Fruit fly (Drosophila melanogaster) whole organism, embryonic: ENCODE measurements around the gene tst.
A peak's percentile ranks its signal among the peaks of the same experiment; 100 is the strongest.

Experiments
- Abd-B ChIP-seq: fragments of 200-800 bp; sonication (Bioruptor generic); optimal IDR thresholded peaks from 2 replicates; lab custom pipeline; 2018; ENCODE audit warnings: missing biosample characterization, mild to moderate bottlenecking, missing genetic modification characterization, moderate library complexity
- Atf6 ChIP-seq: fragments of 200-800 bp; sonication (Bioruptor generic); IDR thresholded peaks from 2 replicates; pipeline ENCODE4 v1.3.6; 2022; ENCODE audit warnings: missing biosample characterization, missing genetic modification characterization
- Bgb ChIP-seq: fragments of 200-800 bp; sonication (Bioruptor generic); IDR thresholded peaks from 2 replicates; pipeline ENCODE4 v1.3.6; 2022; ENCODE audit warnings: missing biosample characterization, missing genetic modification characterization; ENCODE audit not compliant: partially characterized antibody
- CG11695 ChIP-seq: fragments of 200-800 bp; sonication (Bioruptor generic); IDR thresholded peaks from 3 replicates; pipeline ENCODE4 v1.3.6; 2022; ENCODE audit warnings: missing biosample characterization, missing genetic modification characterization
- CG12219 ChIP-seq: fragments of 200-800 bp; sonication (Bioruptor generic); optimal IDR thresholded peaks from 3 replicates; lab custom pipeline; 2018; ENCODE audit warnings: missing biosample characterization, mild to moderate bottlenecking, missing genetic modification characterization
- CG12236 ChIP-seq: fragments of 200-800 bp; sonication (Bioruptor generic); optimal IDR thresholded peaks from 2 replicates; lab custom pipeline; 2016; ENCODE audit warnings: missing biosample characterization, missing genetic modification characterization
- CG13287 ChIP-seq: fragments of 200-800 bp; sonication (Bioruptor generic); IDR thresholded peaks from 2 replicates; pipeline ENCODE4 v1.3.6; 2022; ENCODE audit warnings: missing biosample characterization, missing genetic modification characterization; ENCODE audit not compliant: partially characterized antibody
- CG16863 ChIP-seq: fragments of 200-800 bp; sonication (Bioruptor generic); optimal IDR thresholded peaks from 3 replicates; lab custom pipeline; 2016; ENCODE audit warnings: missing biosample characterization, missing genetic modification characterization
- CG17361 ChIP-seq: fragments of 200-800 bp; sonication (Bioruptor generic); IDR thresholded peaks from 3 replicates; pipeline ENCODE4 v1.3.6; 2022; ENCODE audit warnings: missing biosample characterization, missing genetic modification characterization
- CG18476 ChIP-seq: fragments of 200-800 bp; sonication (Bioruptor generic); optimal IDR thresholded peaks from 2 replicates; lab custom pipeline; 2016; ENCODE audit warnings: missing biosample characterization, mild to moderate bottlenecking, missing genetic modification characterization
- CG2202 ChIP-seq: fragments of 200-800 bp; sonication (Bioruptor generic); optimal IDR thresholded peaks from 2 replicates; lab custom pipeline; 2018; ENCODE audit warnings: missing biosample characterization, mild to moderate bottlenecking, missing genetic modification characterization
- CG2889 ChIP-seq: fragments of 200-800 bp; sonication (Bioruptor generic); IDR thresholded peaks from 3 replicates; pipeline ENCODE4 v1.3.6; 2022; ENCODE audit warnings: missing biosample characterization, missing genetic modification characterization
- CG31224 ChIP-seq: fragments of 200-800 bp; sonication (Bioruptor generic); IDR thresholded peaks from 2 replicates; pipeline ENCODE4 v1.3.6; 2022; ENCODE audit warnings: missing biosample characterization, missing genetic modification characterization
- CG3281 ChIP-seq: fragments of 200-800 bp; sonication (Bioruptor generic); optimal IDR thresholded peaks from 3 replicates; lab custom pipeline; 2017; ENCODE audit warnings: missing biosample characterization, mild to moderate bottlenecking, missing genetic modification characterization
- CG42726 ChIP-seq: fragments of 200-800 bp; sonication (Bioruptor generic); IDR thresholded peaks from 2 replicates; pipeline ENCODE4 v1.3.6; 2022; ENCODE audit warnings: missing biosample characterization, missing genetic modification characterization; ENCODE audit not compliant: partially characterized antibody
- CG6175 ChIP-seq: fragments of 200-800 bp; sonication (Bioruptor generic); IDR thresholded peaks from 3 replicates; pipeline ENCODE4 v1.3.6; 2022; ENCODE audit warnings: missing biosample characterization, missing genetic modification characterization
- CG6813 ChIP-seq: fragments of 200-800 bp; sonication (Bioruptor generic); optimal IDR thresholded peaks from 2 replicates; lab custom pipeline; 2017; ENCODE audit warnings: missing biosample characterization, missing genetic modification characterization, mild to moderate bottlenecking, moderate library complexity, missing genetic modification reagents
- CG7987 ChIP-seq: fragments of 200-800 bp; sonication (Bioruptor generic); optimal IDR thresholded peaks from 2 replicates; lab custom pipeline; 2018; ENCODE audit warnings: missing biosample characterization, mild to moderate bottlenecking, missing genetic modification characterization, moderate library complexity
- Camta ChIP-seq: fragments of 200-800 bp; sonication (Bioruptor generic); optimal IDR thresholded peaks from 2 replicates; lab custom pipeline; 2016; ENCODE audit warnings: missing biosample characterization, missing genetic modification characterization
- CkIIα-i1 ChIP-seq: fragments of 200-800 bp; sonication (Bioruptor generic); IDR thresholded peaks from 2 replicates; pipeline ENCODE4 v1.3.6; 2022; ENCODE audit warnings: missing biosample characterization, missing genetic modification characterization
- D ChIP-seq, 2 experiments: fragments of 200-800 bp in 1 of 2; fragments of >200 bp in 1 of 2; sonication (Bioruptor generic) in 1 of 2; optimal IDR thresholded peaks; 2 replicates in 1 of 2; 3 replicates in 1 of 2; lab custom pipeline; 2017; ENCODE audit warnings: mild to moderate bottlenecking in 1 of 2, missing biosample characterization in 1 of 2, missing genetic modification characterization in 1 of 2, missing genetic modification reagents in 1 of 2
- Dad ChIP-seq: fragments of 200-800 bp; sonication (Bioruptor generic); optimal IDR thresholded peaks from 3 replicates; lab custom pipeline; 2016; ENCODE audit warnings: missing biosample characterization, missing genetic modification characterization
- Dp ChIP-seq: fragments of 200-800 bp; sonication (Bioruptor generic); optimal IDR thresholded peaks from 2 replicates; lab custom pipeline; 2018; ENCODE audit warnings: missing biosample characterization, mild to moderate bottlenecking, missing genetic modification characterization, moderate library complexity
- Fer1 ChIP-seq: fragments of 200-800 bp; sonication (Bioruptor generic); optimal IDR thresholded peaks from 2 replicates; lab custom pipeline; 2017; ENCODE audit warnings: missing biosample characterization, mild to moderate bottlenecking, missing genetic modification characterization
- Gsc ChIP-seq: fragments of 200-800 bp; sonication (Bioruptor generic); IDR thresholded peaks from 2 replicates; pipeline ENCODE4 v1.3.6; 2022; ENCODE audit warnings: missing biosample characterization, missing genetic modification characterization
- HHEX ChIP-seq: fragments of 200-800 bp; sonication (Bioruptor generic); optimal IDR thresholded peaks from 3 replicates; lab custom pipeline; 2017; ENCODE audit warnings: missing biosample characterization, mild to moderate bottlenecking, missing genetic modification characterization, missing genetic modification reagents
- MTF-1 ChIP-seq: fragments of 200-800 bp; sonication (Bioruptor generic); optimal IDR thresholded peaks from 2 replicates; lab custom pipeline; 2018; ENCODE audit warnings: missing biosample characterization, mild to moderate bottlenecking, missing genetic modification characterization, borderline replicate concordance
- Med ChIP-seq: fragments of 200-800 bp; sonication (Bioruptor generic); peaks from one replicate; lab custom pipeline; 2016; ENCODE audit warnings: missing biosample characterization, missing genetic modification characterization, mild to moderate bottlenecking, inconsistent platforms, moderate library complexity
- Sry-δ ChIP-seq: fragments of 200-800 bp; sonication (Bioruptor generic); optimal IDR thresholded peaks from 2 replicates; lab custom pipeline; 2016; ENCODE audit warnings: missing biosample characterization, missing genetic modification characterization
- danr ChIP-seq: fragments of 200-800 bp; sonication (Bioruptor generic); IDR thresholded peaks from 2 replicates; pipeline ENCODE4 v1.3.6; 2022; ENCODE audit warnings: missing biosample characterization, missing genetic modification characterization
- dmrt11E ChIP-seq: fragments of 200-800 bp; sonication (Bioruptor generic); optimal IDR thresholded peaks from 3 replicates; lab custom pipeline; 2018; ENCODE audit warnings: missing biosample characterization, mild to moderate bottlenecking, missing genetic modification characterization, moderate library complexity
- eve ChIP-seq, 2 experiments: fragments of >200 bp; optimal IDR thresholded peaks; 2 replicates each; lab custom pipeline; 2017; ENCODE audit warnings: missing biosample characterization in 2 of 2, missing genetic modification characterization in 2 of 2
- gce ChIP-seq: fragments of 200-800 bp; sonication (Bioruptor generic); IDR thresholded peaks from 3 replicates; pipeline ENCODE4 v1.3.6; 2022; ENCODE audit warnings: missing biosample characterization, missing genetic modification characterization
- hkb ChIP-seq, 2 experiments: fragments of 200-800 bp in 1 of 2; fragments of >200 bp in 1 of 2; sonication (Bioruptor generic) in 1 of 2; IDR thresholded peaks in 1 of 2; optimal IDR thresholded peaks in 1 of 2; 2 replicates each; pipeline versions ENCODE4 v1.3.6 to Lab custom; 2017 to 2022; ENCODE audit warnings: missing biosample characterization in 1 of 2, missing genetic modification characterization in 1 of 2
- klu ChIP-seq: fragments of 200-800 bp; sonication (Bioruptor generic); IDR thresholded peaks from 2 replicates; pipeline ENCODE4 v1.3.6; 2022; ENCODE audit warnings: missing biosample characterization, missing genetic modification characterization
- lilli ChIP-seq: fragments of 200-800 bp; sonication (Bioruptor generic); optimal IDR thresholded peaks from 3 replicates; lab custom pipeline; 2016; ENCODE audit warnings: missing biosample characterization, missing genetic modification characterization
- mld ChIP-seq: fragments of 200-800 bp; sonication (Bioruptor generic); IDR thresholded peaks from 3 replicates; pipeline ENCODE4 v1.3.6; 2022; ENCODE audit warnings: missing biosample characterization, missing genetic modification characterization; ENCODE audit not compliant: partially characterized antibody
- nau ChIP-seq: fragments of 200-800 bp; sonication (Bioruptor generic); optimal IDR thresholded peaks from 3 replicates; lab custom pipeline; 2017; ENCODE audit warnings: missing biosample characterization, mild to moderate bottlenecking, missing genetic modification characterization, missing genetic modification reagents
- nerfin-2 ChIP-seq: fragments of 200-800 bp; sonication (Bioruptor generic); IDR thresholded peaks from 2 replicates; pipeline ENCODE4 v1.3.6; 2022; ENCODE audit warnings: missing biosample characterization, missing genetic modification characterization; ENCODE audit not compliant: partially characterized antibody
- nom ChIP-seq: fragments of 200-800 bp; sonication (Bioruptor generic); optimal IDR thresholded peaks from 2 replicates; lab custom pipeline; 2017; ENCODE audit warnings: missing biosample characterization, missing genetic modification characterization, mild to moderate bottlenecking, moderate library complexity, missing genetic modification reagents
- p53 ChIP-seq: fragments of 200-800 bp; sonication (Bioruptor generic); optimal IDR thresholded peaks from 2 replicates; lab custom pipeline; 2016; ENCODE audit warnings: missing biosample characterization, missing genetic modification characterization
- pho ChIP-seq: fragments of 200-800 bp; sonication (Bioruptor generic); optimal IDR thresholded peaks from 2 replicates; lab custom pipeline; 2016; ENCODE audit warnings: missing biosample characterization, missing genetic modification characterization
- salm ChIP-seq: fragments of 200-800 bp; sonication (Bioruptor generic); optimal IDR thresholded peaks from 2 replicates; lab custom pipeline; 2018; ENCODE audit warnings: missing biosample characterization, mild to moderate bottlenecking, missing genetic modification characterization
- sc ChIP-seq, 3 experiments: fragments of >200 bp in 2 of 3; fragments of 200-800 bp in 1 of 3; sonication (Bioruptor generic) in 1 of 3; optimal IDR thresholded peaks; 2 replicates in 2 of 3; 3 replicates in 1 of 3; lab custom pipeline; 2017; ENCODE audit warnings: mild to moderate bottlenecking in 1 of 3, missing biosample characterization in 1 of 3, missing genetic modification characterization in 1 of 3, missing genetic modification reagents in 1 of 3
- slp2 ChIP-seq: fragments of 200-800 bp; sonication (Bioruptor generic); optimal IDR thresholded peaks from 2 replicates; lab custom pipeline; 2016; ENCODE audit warnings: missing biosample characterization, missing genetic modification characterization
- tin ChIP-seq: fragments of 200-800 bp; sonication (Bioruptor generic); optimal IDR thresholded peaks from 3 replicates; lab custom pipeline; 2016; ENCODE audit warnings: missing biosample characterization, missing genetic modification characterization
- wek ChIP-seq: fragments of 200-800 bp; sonication (Bioruptor generic); optimal IDR thresholded peaks from 3 replicates; lab custom pipeline; 2018; ENCODE audit warnings: missing biosample characterization, mild to moderate bottlenecking, missing genetic modification characterization, moderate library complexity
- zen ChIP-seq: fragments of 200-800 bp; sonication (Bioruptor generic); optimal IDR thresholded peaks from 3 replicates; lab custom pipeline; 2018; ENCODE audit warnings: missing biosample characterization, mild to moderate bottlenecking, missing genetic modification characterization, moderate library complexity

Gene tst

dm6 chr3R:23732990-23733512 is 39.6 kb downstream of the tst start, which contains the start of the genes Hmgcr and Rpn9 (continued):
- TF ChIP-seq nerfin-2: no peak
- TF ChIP-seq CG42726 (GFP tag; lab: Robert Waterston, UW): peak; percentile 17; the same call in 1 of the 2 replicates
- TF ChIP-seq lilli (GFP tag; lab: Kevin White, UChicago): peak; percentile 13
- peak; percentile 31; the same call in 1 of the 2 replicates for TF ChIP-seq Bgb (GFP tag; lab: Robert Waterston, UW)
- peak; percentile 30 for TF ChIP-seq wek (GFP tag; lab: Kevin White, UChicago)
- no peak for TF ChIP-seq CG12219 (GFP tag; lab: Kevin White, UChicago)
- no peak for TF ChIP-seq slp2 (GFP tag; lab: Kevin White, UChicago)
- TF ChIP-seq Atf6 (GFP tag; lab: Robert Waterston, UW): no peak
- TF ChIP-seq Med (GFP tag; lab: Kevin White, UChicago): peak; percentile 83
- TF ChIP-seq nau (GFP tag; lab: Kevin White, UChicago): peak; percentile 22
- no peak for TF ChIP-seq sc (optimal IDR thresholded peaks at IDR 0.05; lab: Kevin White, UChicago)
- TF ChIP-seq sc (GFP tag; optimal IDR thresholded peaks at IDR 0.05; lab: Kevin White, UChicago): no peak
- TF ChIP-seq CG3281: peak; percentile 2
- TF ChIP-seq CG6175 (GFP tag; lab: Robert Waterston, UW): no peak
- TF ChIP-seq Camta (GFP tag; lab: Kevin White, UChicago): peak; percentile 21
- TF ChIP-seq Fer1 (GFP tag; lab: Kevin White, UChicago): peak; percentile 28
- TF ChIP-seq D (optimal IDR thresholded peaks at IDR 0.05; lab: Kevin White, UChicago): no peak
- no peak for TF ChIP-seq D (GFP tag; optimal IDR thresholded peaks at IDR 0.05; lab: Kevin White, UChicago)
- no peak for TF ChIP-seq tin
- no peak for TF ChIP-seq MTF-1 (GFP tag; lab: Kevin White, UChicago)
- no peak for TF ChIP-seq pho (GFP tag; lab: Kevin White, UChicago)
- TF ChIP-seq p53 (GFP tag; lab: Kevin White, UChicago): no peak
- peak; percentile 45 for TF ChIP-seq zen
- TF ChIP-seq Dp (GFP tag; lab: Kevin White, UChicago): peak; percentile 48
- no peak for TF ChIP-seq CG16863 (GFP tag; lab: Kevin White, UChicago)
- no peak for TF ChIP-seq HHEX (GFP tag; lab: Kevin White, UChicago)
- TF ChIP-seq CG2202: no peak
- peak; percentile 49 for TF ChIP-seq nom
- peak; percentile 52 for TF ChIP-seq Sry-δ
- no peak for TF ChIP-seq klu (GFP tag; lab: Robert Waterston, UW)
- TF ChIP-seq dmrt11E (tag; lab: Kevin White, UChicago): no peak
- no peak for TF ChIP-seq danr
- TF ChIP-seq eve (GFP tag; optimal IDR thresholded peaks at IDR 0.05; lab: Kevin White, UChicago): peak in 1 of 2 experiments; percentile 11
- TF ChIP-seq CG6813: no peak
- TF ChIP-seq CG13287: peak; percentile 57; the same call in 1 of the 2 replicates
- TF ChIP-seq mld (GFP tag; lab: Robert Waterston, UW): 0 out of 3 replicates have a peak, but pooled peaks have one; percentile 64
- no peak for TF ChIP-seq gce (GFP tag; lab: Robert Waterston, UW)
- TF ChIP-seq CG11695 (GFP tag; lab: Robert Waterston, UW): no peak
- no peak for TF ChIP-seq CG2889 (GFP tag; lab: Robert Waterston, UW)
- TF ChIP-seq CkIIα-i1 (GFP tag; lab: Robert Waterston, UW): no peak
- no peak for TF ChIP-seq CG18476 (GFP tag; lab: Kevin White, UChicago)
- TF ChIP-seq CG7987 (GFP tag; lab: Kevin White, UChicago): peak; percentile 41
- no peak for TF ChIP-seq Abd-B
- TF ChIP-seq hkb (optimal IDR thresholded peaks at IDR 0.05; lab: Kevin White, UChicago): peak; percentile 89
- no peak for TF ChIP-seq hkb (GFP tag; IDR thresholded peaks at IDR 0.05; lab: Robert Waterston, UW)
- peak; percentile 41; the same call in 1 of the 3 replicates for TF ChIP-seq CG17361 (GFP tag; lab: Robert Waterston, UW)
- no peak for TF ChIP-seq CG31224 (GFP tag; lab: Robert Waterston, UW)
- peak; percentile 31 for TF ChIP-seq salm (tag; lab: Kevin White, UChicago)
- no peak for TF ChIP-seq Dad (GFP tag; lab: Kevin White, UChicago)
- TF ChIP-seq CG12236 (GFP tag; lab: Kevin White, UChicago): no peak
- TF ChIP-seq Gsc (GFP tag; lab: Robert Waterston, UW): no peak
